Worm (Caenorhabditis elegans) whole organism, early embryonic: ENCODE results near the gene col-157.

Experiments
- ama-1 ChIP-seq: fragments of 150-350 bp; optimal IDR thresholded peaks from 2 replicates; lab custom pipeline; 2014
- ceh-13 ChIP-seq: fragments of 200-800 bp; sonication (Bioruptor generic); optimal IDR thresholded peaks from 2 replicates; lab custom pipeline; 2018; ENCODE audit warnings: mild to moderate bottlenecking, missing genetic modification characterization, missing compliant biosample characterization
- ceh-36 ChIP-seq: sonication (generic microtip); optimal IDR thresholded peaks from 2 replicates; lab custom pipeline; 2016; ENCODE audit warnings: missing genetic modification characterization, inconsistent platforms, missing compliant biosample characterization
- hmg-4 ChIP-seq: fragments of 200-800 bp; sonication (Bioruptor generic); optimal IDR thresholded peaks from 2 replicates; lab custom pipeline; 2018; ENCODE audit warnings: mild to moderate bottlenecking, missing genetic modification characterization, missing compliant biosample characterization
- scrt-1 ChIP-seq: fragments of 200-800 bp; sonication (Bioruptor generic); IDR thresholded peaks from 2 replicates; pipeline ENCODE4 v1.3.6; 2022; ENCODE audit warnings: missing genetic modification characterization, missing compliant biosample characterization

DNA sequence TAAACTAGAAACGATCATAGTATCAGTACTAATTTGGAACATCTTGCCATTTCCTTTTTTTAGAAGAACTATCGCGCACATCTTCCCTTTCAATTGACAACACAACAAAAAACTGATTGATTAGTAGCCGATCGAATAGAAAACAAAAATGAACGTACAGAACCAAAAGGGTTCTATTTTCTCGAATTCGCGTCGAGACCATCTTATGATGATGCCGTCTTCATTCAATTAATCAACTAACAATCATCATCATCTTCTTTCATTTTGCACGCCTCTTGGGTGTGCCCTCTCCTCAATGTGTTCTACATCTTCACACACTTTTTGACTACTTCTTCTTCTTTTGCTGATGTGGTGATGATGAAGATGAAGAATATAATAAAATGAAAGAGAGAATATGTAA, 15.9 kb downstream of the col-157 start:
- TF ChIP-seq hmg-4 (GFP tag; lab: Kevin White, UChicago): no peak
- TF ChIP-seq ama-1 (lab: Kevin White, UChicago): no peak
- TF ChIP-seq ceh-36 (tag; lab: Kevin White, UChicago): no peak
- no peak for TF ChIP-seq scrt-1 (GFP tag; lab: Robert Waterston, UW)
- no peak for TF ChIP-seq ceh-13 (GFP tag; lab: Kevin White, UChicago)
